Worm (Caenorhabditis elegans) whole organism, mixed stage, embryonic: Measurements from ENCODE around the gene lec-8.

Experiments used
- M03D4.4 ChIP-seq: sonication (generic microtip); optimal IDR thresholded peaks from 2 replicates; lab custom pipeline; 2017; ENCODE audit warnings: mild to moderate bottlenecking, missing genetic modification characterization, missing compliant biosample characterization
- bed-3 ChIP-seq: fragments of 200-800 bp; sonication (Bioruptor generic); optimal IDR thresholded peaks from 3 replicates; lab custom pipeline; 2018; ENCODE audit warnings: mild to moderate bottlenecking, missing genetic modification characterization, moderate library complexity, missing compliant biosample characterization
- ceh-39 ChIP-seq: fragments of 150-350 bp; optimal IDR thresholded peaks from 2 replicates; lab custom pipeline; 2014; ENCODE audit warnings: missing biosample characterization, missing genetic modification characterization
- ceh-43 ChIP-seq: fragments of 200-800 bp; sonication (Bioruptor generic); optimal IDR thresholded peaks from 2 replicates; lab custom pipeline; 2018; ENCODE audit warnings: mild to moderate bottlenecking, missing genetic modification characterization, moderate library complexity, missing compliant biosample characterization
- ceh-83 ChIP-seq: fragments of 200-800 bp; sonication (Bioruptor generic); optimal IDR thresholded peaks from 2 replicates; lab custom pipeline; 2018; ENCODE audit warnings: mild to moderate bottlenecking, missing genetic modification characterization, missing compliant biosample characterization
- ces-1 ChIP-seq: fragments of 150-350 bp; optimal IDR thresholded peaks from 2 replicates; lab custom pipeline; 2014; ENCODE audit warnings: missing biosample characterization, missing genetic modification reagents, missing genetic modification characterization
- cnd-1 ChIP-seq: fragments of 200-800 bp; sonication (Bioruptor generic); optimal IDR thresholded peaks from 2 replicates; lab custom pipeline; 2018; ENCODE audit warnings: mild to moderate bottlenecking, missing genetic modification characterization, missing compliant biosample characterization
- drap-1 ChIP-seq: fragments of 200-800 bp; sonication (Bioruptor generic); optimal IDR thresholded peaks from 3 replicates; lab custom pipeline; 2018; ENCODE audit warnings: mild to moderate bottlenecking, missing genetic modification characterization, missing compliant biosample characterization
- elt-1 ChIP-seq: sonication (generic microtip); optimal IDR thresholded peaks from 2 replicates; lab custom pipeline; 2017; ENCODE audit warnings: missing genetic modification characterization, mild to moderate bottlenecking, missing compliant biosample characterization, antibody characterized with exemption, moderate library complexity, borderline replicate concordance; ENCODE audit not compliant: insufficient read depth
- elt-3 ChIP-seq: fragments of 150-350 bp; optimal IDR thresholded peaks from 2 replicates; lab custom pipeline; 2014; ENCODE audit warnings: missing biosample characterization, missing genetic modification characterization
- ham-2 ChIP-seq: fragments of 200-800 bp; sonication (Bioruptor generic); optimal IDR thresholded peaks from 2 replicates; lab custom pipeline; 2018; ENCODE audit warnings: mild to moderate bottlenecking, missing genetic modification characterization, missing compliant biosample characterization
- hlh-1 ChIP-seq: fragments of 150-350 bp; optimal IDR thresholded peaks from 2 replicates; lab custom pipeline; 2014; ENCODE audit warnings: missing biosample characterization, missing genetic modification reagents, missing genetic modification characterization
- lin-13 ChIP-seq: fragments of 150-350 bp; optimal IDR thresholded peaks from 2 replicates; lab custom pipeline; 2014; ENCODE audit warnings: missing biosample characterization, missing genetic modification characterization
- lin-32 ChIP-seq: fragments of 200-800 bp; sonication (Bioruptor generic); optimal IDR thresholded peaks from 2 replicates; lab custom pipeline; 2018; ENCODE audit warnings: mild to moderate bottlenecking, missing genetic modification characterization, missing compliant biosample characterization
- lsy-2 ChIP-seq: fragments of 150-350 bp; optimal IDR thresholded peaks from 2 replicates; lab custom pipeline; 2014; ENCODE audit warnings: missing biosample characterization, missing genetic modification characterization
- mep-1 ChIP-seq: fragments of 150-350 bp; optimal IDR thresholded peaks from 2 replicates; lab custom pipeline; 2017; ENCODE audit warnings: missing biosample characterization, missing genetic modification reagents, missing genetic modification characterization, inconsistent platforms
- mls-2 ChIP-seq: sonication (generic microtip); optimal IDR thresholded peaks from 2 replicates; lab custom pipeline; 2016; ENCODE audit warnings: mild to moderate bottlenecking, missing genetic modification characterization, moderate library complexity, missing compliant biosample characterization
- nhr-12 ChIP-seq: fragments of 150-350 bp; optimal IDR thresholded peaks from 2 replicates; lab custom pipeline; 2014; ENCODE audit warnings: missing biosample characterization, missing genetic modification characterization
- nhr-2 ChIP-seq: fragments of 150-350 bp; optimal IDR thresholded peaks from 2 replicates; lab custom pipeline; 2014; ENCODE audit warnings: missing biosample characterization, missing genetic modification characterization
- nhr-28 ChIP-seq: fragments of 150-350 bp; optimal IDR thresholded peaks from 2 replicates; lab custom pipeline; 2014; ENCODE audit warnings: missing biosample characterization, missing genetic modification characterization
- pha-4 ChIP-seq: fragments of 150-350 bp; optimal IDR thresholded peaks from 2 replicates; lab custom pipeline; 2018; ENCODE audit warnings: missing biosample characterization, missing genetic modification reagents, missing genetic modification characterization
- sem-2 ChIP-seq: fragments of 200-800 bp; sonication (Bioruptor generic); optimal IDR thresholded peaks from 2 replicates; lab custom pipeline; 2018; ENCODE audit warnings: mild to moderate bottlenecking, missing genetic modification characterization, missing compliant biosample characterization
- snpc-4 ChIP-seq: fragments of 150-350 bp; optimal IDR thresholded peaks from 2 replicates; lab custom pipeline; 2014; ENCODE audit warnings: missing biosample characterization, missing genetic modification characterization
- tbx-8 ChIP-seq: fragments of 200-800 bp; sonication (Bioruptor generic); optimal IDR thresholded peaks from 2 replicates; lab custom pipeline; 2018; ENCODE audit warnings: mild to moderate bottlenecking, missing genetic modification characterization, moderate library complexity, missing compliant biosample characterization
- unc-120 ChIP-seq: sonication (generic microtip); optimal IDR thresholded peaks from 2 replicates; lab custom pipeline; 2017; ENCODE audit warnings: missing genetic modification characterization, missing compliant biosample characterization; ENCODE audit not compliant: poor library complexity, severe bottlenecking
- unc-62 ChIP-seq: fragments of 150-350 bp; optimal IDR thresholded peaks from 2 replicates; lab custom pipeline; 2014; ENCODE audit warnings: missing biosample characterization, missing genetic modification reagents, missing genetic modification characterization
- zip-8 ChIP-seq: fragments of 150-350 bp; optimal IDR thresholded peaks from 2 replicates; lab custom pipeline; 2014; ENCODE audit warnings: missing biosample characterization, missing genetic modification characterization
- ztf-11 ChIP-seq: fragments of 150-350 bp; optimal IDR thresholded peaks from 2 replicates; lab custom pipeline; 2014; ENCODE audit warnings: missing biosample characterization, missing genetic modification characterization

lec-8 gene

DNA sequence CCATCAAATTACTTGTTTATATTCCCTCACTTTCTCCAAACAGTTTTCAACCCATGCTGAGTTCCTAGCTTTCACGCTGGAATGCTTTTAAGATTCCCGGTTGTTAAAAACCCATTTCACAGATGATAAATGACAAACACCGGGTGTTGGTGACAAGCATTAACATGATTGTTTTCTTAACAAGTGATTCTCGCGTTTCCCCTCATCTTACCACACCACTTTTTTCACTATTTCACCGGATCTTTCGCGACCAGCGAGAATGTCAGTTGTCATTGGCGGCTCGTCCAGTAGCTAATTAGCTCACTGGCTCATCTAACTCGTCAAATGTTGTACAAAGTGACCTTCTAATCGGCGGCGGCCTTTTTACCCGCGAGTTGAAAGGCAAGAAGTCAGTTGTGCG lies 8.3 kb upstream of the lec-8 start:
- TF ChIP-seq hlh-1 (tag; lab: Kevin White, UChicago) (peak; percentile 88), pha-4 (tag; lab: Kevin White, UChicago) (no peak), tbx-8 (no peak), bed-3 (GFP tag; lab: Kevin White, UChicago) (no peak), elt-1 (tag; lab: Kevin White, UChicago) (no peak), sem-2 (GFP tag; lab: Kevin White, UChicago) (no peak), unc-62 (GFP tag; lab: Kevin White, UChicago) (peak; percentile 47), unc-120 (peak; percentile 6), lin-32 (GFP tag; lab: Kevin White, UChicago) (no peak), ceh-43 (no peak), cnd-1 (tag; lab: Kevin White, UChicago) (no peak)

DNA sequence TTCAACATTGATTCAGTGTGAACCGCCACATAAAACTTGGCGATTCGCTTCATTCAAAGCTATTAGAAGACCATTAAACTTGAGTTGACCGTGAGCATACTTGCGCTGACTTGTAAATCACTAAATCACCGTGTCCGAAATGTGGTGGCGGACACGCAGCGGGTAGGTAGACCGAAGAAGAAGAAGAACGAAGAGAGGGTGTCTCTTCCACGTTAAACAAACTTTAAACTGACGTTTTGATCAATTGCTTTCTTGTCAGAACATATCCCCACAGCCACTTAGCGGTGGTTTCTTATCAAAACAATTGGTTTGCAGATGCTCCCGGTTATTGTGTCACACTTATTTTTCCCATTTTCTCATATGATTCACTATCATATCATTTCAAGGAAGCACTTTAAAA lies 6.8 kb upstream of the lec-8 start:
- no peak for TF ChIP-seq pha-4 (tag; lab: Kevin White, UChicago)
- TF ChIP-seq unc-62 (GFP tag; lab: Kevin White, UChicago), result peak; percentile 69
- no peak for TF ChIP-seq M03D4.4 (tag; lab: Kevin White, UChicago)
- TF ChIP-seq hlh-1 (tag; lab: Kevin White, UChicago), result peak; percentile 59

DNA sequence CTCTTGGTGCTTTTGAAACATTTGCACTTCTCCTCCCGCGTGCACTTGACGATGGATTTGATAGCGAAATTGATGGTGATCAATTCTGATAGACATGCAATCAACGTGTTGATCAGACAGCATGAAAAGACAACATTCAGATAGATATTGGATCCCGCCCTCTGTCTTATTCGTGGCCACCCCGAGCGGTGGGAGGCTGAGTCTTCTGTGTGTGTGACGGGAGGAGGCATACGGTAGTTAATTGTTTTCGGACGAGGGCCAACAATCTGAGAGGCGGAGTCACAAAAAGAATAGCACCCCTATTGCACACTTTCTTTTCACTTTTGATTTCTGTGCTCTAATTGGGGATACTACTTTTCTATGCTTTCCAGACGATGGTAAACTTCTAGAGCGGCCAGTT lies 4.5 kb upstream of the lec-8 start:
- peak; percentile 9 for TF ChIP-seq hlh-1 (tag; lab: Kevin White, UChicago)
- peak; percentile 74 for TF ChIP-seq lsy-2
- TF ChIP-seq unc-62 (GFP tag; lab: Kevin White, UChicago), result peak; percentile 23
- TF ChIP-seq sem-2 (GFP tag; lab: Kevin White, UChicago), result no peak
- TF ChIP-seq, all 35 proteins: peak for 3

DNA sequence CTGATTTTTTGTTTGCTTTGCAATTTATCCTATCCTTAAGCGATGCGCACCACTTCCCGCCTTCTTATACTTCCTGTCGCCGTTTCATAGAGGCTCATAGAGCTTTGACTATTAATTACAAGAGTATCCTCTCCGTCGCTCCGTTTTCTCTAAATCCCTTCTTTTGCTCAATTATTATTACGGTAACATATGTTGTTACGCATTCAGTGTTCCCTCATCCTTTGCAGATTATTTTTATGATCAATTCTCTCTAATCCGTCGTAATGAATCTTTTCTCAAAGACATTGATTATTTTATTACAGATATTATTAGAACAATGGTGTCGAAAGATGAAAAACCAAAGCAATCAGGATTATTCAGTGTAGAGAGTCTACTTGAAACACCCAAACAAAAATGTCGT lies 3.4 kb upstream of the lec-8 start, which contains the start of gene vab-15:
TSS of gene vab-15 (plus strand) at position 301 of the 400 bp plus-strand sequence.
- TF ChIP-seq nhr-12 (tag; lab: Kevin White, UChicago) (no peak), elt-3 (tag; lab: Kevin White, UChicago) (no peak), cnd-1 (tag; lab: Kevin White, UChicago) (no peak)

DNA sequence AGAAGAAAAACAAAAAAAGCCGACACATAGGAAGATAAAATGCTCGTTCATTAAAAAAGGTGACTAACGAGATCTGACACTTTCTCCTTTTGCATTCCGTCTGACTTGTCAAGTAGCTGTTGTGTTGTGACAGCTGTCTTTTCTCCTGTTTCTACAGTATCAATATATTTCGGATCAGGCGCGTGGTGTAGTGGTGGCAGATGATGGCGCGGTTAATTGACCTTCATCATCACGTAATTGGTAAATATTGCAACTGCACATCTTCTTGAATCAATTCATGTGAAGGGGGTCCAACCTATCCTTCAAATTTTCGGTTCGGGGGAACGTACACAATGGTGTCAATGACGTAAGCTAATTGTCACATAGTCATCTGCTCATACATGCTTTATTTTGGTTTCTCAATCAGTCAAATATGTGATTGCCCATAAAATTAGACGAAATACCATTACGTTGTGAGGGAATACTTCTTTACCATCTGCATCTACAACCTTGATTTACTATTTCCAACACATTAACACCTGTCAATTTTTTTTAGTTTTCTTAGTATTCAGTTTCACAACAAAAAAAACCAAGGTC lies 2.1 kb upstream of the lec-8 start:
- TF ChIP-seq lin-32 (GFP tag; lab: Kevin White, UChicago), result no peak
- peak; percentile 57 for TF ChIP-seq nhr-2
- TF ChIP-seq, all 35 proteins: peak for 1

DNA sequence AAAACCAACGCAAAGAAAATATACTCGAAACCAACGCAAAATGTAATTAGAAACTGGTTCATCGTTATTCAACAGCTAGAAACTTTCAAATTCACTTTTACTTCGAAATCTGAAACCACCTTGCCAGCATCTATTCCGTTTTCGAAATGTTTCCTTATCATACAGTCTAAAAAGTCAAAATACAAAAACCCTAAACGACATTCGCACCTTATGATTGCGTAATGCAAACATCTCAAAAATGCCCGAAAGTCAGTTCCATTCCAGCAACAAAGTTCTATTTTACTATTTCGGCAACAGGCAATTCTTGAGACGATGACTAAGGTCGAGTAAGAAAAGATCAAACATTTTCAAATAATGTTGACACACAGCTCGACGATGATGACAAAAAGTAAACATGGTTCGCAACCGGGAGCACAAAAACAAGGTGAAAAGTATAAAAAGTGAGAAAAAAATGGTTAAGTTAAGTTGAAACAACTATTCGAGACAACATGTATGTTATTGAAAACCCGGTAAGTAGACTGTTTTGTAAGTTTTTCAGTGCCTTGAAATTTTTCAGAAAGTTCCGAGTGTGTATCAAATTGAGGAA lies 1.5 kb downstream of the lec-8 start, which contains the start of gene lec-7:
TSS of gene lec-7 (plus strand) at position 297 of the 586 bp plus-strand sequence.
- TF ChIP-seq drap-1 (GFP tag; lab: Kevin White, UChicago), result no peak
- peak; percentile 57 for TF ChIP-seq zip-8 (tag; lab: Kevin White, UChicago)
- no peak for TF ChIP-seq unc-120

DNA sequence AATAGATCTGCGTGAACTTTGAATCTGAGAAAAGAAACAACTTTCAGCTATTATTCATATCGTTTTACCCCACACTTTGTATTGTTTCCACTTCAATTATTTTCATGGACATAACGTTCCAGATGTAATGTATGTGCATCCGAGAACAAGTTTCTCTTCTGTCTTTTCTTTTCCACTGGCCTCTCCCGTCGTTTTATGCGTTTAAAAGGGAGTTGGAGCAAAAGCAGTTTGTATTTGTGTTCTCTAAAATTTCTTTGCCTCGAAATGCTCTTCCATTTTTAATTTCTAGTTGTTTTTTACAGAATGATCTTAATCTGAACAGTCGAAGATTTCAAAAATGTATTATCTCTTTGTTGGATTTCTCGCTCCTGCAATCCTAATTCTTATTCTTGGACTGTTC lies 6.2 kb downstream of the lec-8 start, which contains the start of gene R07B1.11:
TSS of gene R07B1.11 (plus strand) at position 301 of the 400 bp plus-strand sequence.
- no peak for TF ChIP-seq ces-1 (GFP tag; lab: Kevin White, UChicago)
- no peak for TF ChIP-seq cnd-1 (tag; lab: Kevin White, UChicago)
- TF ChIP-seq lsy-2, result no peak
- TF ChIP-seq mep-1, result no peak
- TF ChIP-seq lin-13, result no peak
- no peak for TF ChIP-seq nhr-28 (tag; lab: Kevin White, UChicago)
- no peak for TF ChIP-seq bed-3 (GFP tag; lab: Kevin White, UChicago)
- TF ChIP-seq mls-2, result no peak
- TF ChIP-seq pha-4 (tag; lab: Kevin White, UChicago), result no peak
- no peak for TF ChIP-seq tbx-8
- TF ChIP-seq unc-120, result no peak
- TF ChIP-seq M03D4.4 (tag; lab: Kevin White, UChicago), result no peak
- no peak for TF ChIP-seq drap-1 (GFP tag; lab: Kevin White, UChicago)
- TF ChIP-seq ham-2, result no peak
- no peak for TF ChIP-seq ceh-83 (GFP tag; lab: Kevin White, UChicago)
- no peak for TF ChIP-seq ztf-11 (tag; lab: Kevin White, UChicago)
- no peak for TF ChIP-seq snpc-4
- TF ChIP-seq nhr-2, result no peak
- no peak for TF ChIP-seq sem-2 (GFP tag; lab: Kevin White, UChicago)
- no peak for TF ChIP-seq ceh-39 (tag; lab: Kevin White, UChicago)
